Worm (Caenorhabditis elegans) whole organism, midembryonic: ENCODE measurements around the gene Y41C4A.6.

Experiments
- T22C8.4 ChIP-seq: fragments of 200-800 bp; sonication (Bioruptor generic); IDR thresholded peaks from 2 replicates; pipeline ENCODE4 v1.3.6; 2022; ENCODE audit warnings: missing genetic modification characterization, missing compliant biosample characterization
- cog-1 ChIP-seq: sonication (generic microtip); optimal IDR thresholded peaks from 2 replicates; lab custom pipeline; 2016; ENCODE audit warnings: missing genetic modification characterization, missing compliant biosample characterization
- flt-1 ChIP-seq: fragments of 200-800 bp; sonication (Bioruptor generic); IDR thresholded peaks from 2 replicates; pipeline ENCODE4 v1.3.6; 2022; ENCODE audit warnings: missing genetic modification characterization, missing compliant biosample characterization
- klf-2 ChIP-seq: fragments of 200-800 bp; sonication (Bioruptor generic); conservative IDR thresholded peaks from 2 replicates; pipeline ENCODE4 v1.3.6; 2022; ENCODE audit warnings: missing genetic modification reagents, missing genetic modification characterization, missing compliant biosample characterization
- med-1 ChIP-seq: sonication (generic microtip); optimal IDR thresholded peaks from 2 replicates; lab custom pipeline; 2017; ENCODE audit warnings: missing genetic modification characterization, mild to moderate bottlenecking, missing compliant biosample characterization, antibody characterized with exemption, missing genetic modification reagents; ENCODE audit not compliant: insufficient read depth
- ref-1 ChIP-seq: fragments of 200-800 bp; sonication (Bioruptor generic); conservative IDR thresholded peaks from 2 replicates; pipeline ENCODE4 v1.3.6; 2022; ENCODE audit warnings: missing genetic modification reagents, missing genetic modification characterization, missing compliant biosample characterization
- tab-1 ChIP-seq: fragments of 200-800 bp; sonication (Bioruptor generic); IDR thresholded peaks from 2 replicates; pipeline ENCODE4 v1.3.6; 2022; ENCODE audit warnings: missing genetic modification characterization, missing compliant biosample characterization
- ztf-23 ChIP-seq: fragments of 200-800 bp; sonication (Bioruptor generic); IDR thresholded peaks from 2 replicates; pipeline ENCODE4 v1.3.6; 2022; ENCODE audit warnings: missing genetic modification reagents, missing genetic modification characterization, missing compliant biosample characterization
- ztf-29 ChIP-seq: fragments of 200-800 bp; sonication (Bioruptor generic); IDR thresholded peaks from 2 replicates; pipeline ENCODE4 v1.3.6; 2022; ENCODE audit warnings: missing genetic modification reagents, missing genetic modification characterization, missing compliant biosample characterization

Y41C4A.6 gene

DNA sequence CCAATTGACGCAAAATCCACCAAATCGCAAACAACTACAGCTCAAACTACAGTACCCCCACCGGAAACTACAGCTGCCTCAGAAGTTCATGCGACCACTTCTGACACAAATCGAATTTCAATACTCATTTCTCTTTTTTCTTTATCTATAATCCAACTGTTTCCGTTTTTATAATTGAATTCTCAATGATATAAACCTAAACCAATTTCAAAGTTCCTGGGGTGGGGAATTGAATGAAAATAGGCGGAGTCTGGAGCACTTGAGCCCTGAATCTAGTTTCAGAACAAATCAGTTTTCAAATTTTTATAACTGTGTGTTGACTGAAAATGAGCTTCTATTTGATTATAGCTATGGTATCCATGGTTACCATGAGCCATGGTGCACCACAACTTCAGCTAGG lies at the start of gene Y41C4A.6:
Y41C4A.6 (plus strand) TSS at position 301 of the 400 bp plus-strand sequence.
- TF ChIP-seq ztf-23 (GFP tag; lab: Robert Waterston, UW) (no peak), cog-1 (tag; lab: Kevin White, UChicago) (no peak), flt-1 (GFP tag; lab: Robert Waterston, UW) (no peak), ref-1 (no peak), tab-1 (GFP tag; lab: Robert Waterston, UW) (no peak), klf-2 (no peak), med-1 (GFP tag; lab: Kevin White, UChicago) (no peak), T22C8.4 (GFP tag; lab: Robert Waterston, UW) (no peak), ztf-29 (GFP tag; lab: Robert Waterston, UW) (no peak)

DNA sequence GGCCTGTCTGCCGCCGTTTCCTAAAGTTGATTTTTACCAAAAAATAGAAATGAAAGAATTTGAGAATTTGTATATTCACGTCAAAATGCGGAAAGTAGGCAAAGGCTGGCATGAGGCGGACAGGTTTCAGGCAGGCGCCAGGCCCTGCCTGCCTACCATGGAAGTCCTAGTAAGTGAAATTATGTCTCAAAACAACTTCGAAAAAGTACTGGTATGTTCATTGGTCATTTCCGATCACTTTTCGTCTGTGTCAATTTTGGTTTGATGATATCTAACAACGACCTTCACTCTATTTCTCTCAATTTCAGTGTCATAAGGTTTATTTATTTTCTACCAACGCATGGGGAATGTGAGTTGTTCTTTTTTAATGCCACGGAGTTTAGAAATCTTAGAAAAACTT lies 46.2 kb upstream of the Y41C4A.6 start, which contains the start of gene faah-6:
faah-6 (plus strand) TSS at position 301 of the 400 bp plus-strand sequence.
- TF ChIP-seq tab-1 (GFP tag; lab: Robert Waterston, UW) = no peak
- TF ChIP-seq med-1 (GFP tag; lab: Kevin White, UChicago) = no peak

DNA sequence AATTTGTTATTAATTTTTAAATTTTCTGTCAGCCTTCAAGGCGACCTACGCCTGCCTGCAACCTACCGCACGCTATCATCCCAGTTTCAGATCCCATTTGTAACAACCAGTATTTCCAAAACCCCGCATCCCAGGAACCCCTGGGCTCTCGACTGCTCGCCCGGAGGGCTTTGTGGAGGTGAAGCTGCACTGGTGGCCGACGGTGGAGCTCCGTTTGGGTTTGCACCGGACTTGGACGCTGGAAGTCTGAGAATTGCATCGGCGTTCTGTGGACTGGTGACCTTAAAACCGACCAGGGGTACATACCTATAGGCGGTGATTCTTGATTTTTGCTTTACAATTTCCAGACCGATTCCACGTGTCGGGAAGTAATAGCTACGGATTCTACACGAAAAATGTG lies 44.9 kb upstream of the Y41C4A.6 start:
- no peak for TF ChIP-seq tab-1 (GFP tag; lab: Robert Waterston, UW)
- no peak for TF ChIP-seq ztf-29 (GFP tag; lab: Robert Waterston, UW)
- TF ChIP-seq ztf-23 (GFP tag; lab: Robert Waterston, UW) = no peak
- no peak for TF ChIP-seq cog-1 (tag; lab: Kevin White, UChicago)
- no peak for TF ChIP-seq klf-2

DNA sequence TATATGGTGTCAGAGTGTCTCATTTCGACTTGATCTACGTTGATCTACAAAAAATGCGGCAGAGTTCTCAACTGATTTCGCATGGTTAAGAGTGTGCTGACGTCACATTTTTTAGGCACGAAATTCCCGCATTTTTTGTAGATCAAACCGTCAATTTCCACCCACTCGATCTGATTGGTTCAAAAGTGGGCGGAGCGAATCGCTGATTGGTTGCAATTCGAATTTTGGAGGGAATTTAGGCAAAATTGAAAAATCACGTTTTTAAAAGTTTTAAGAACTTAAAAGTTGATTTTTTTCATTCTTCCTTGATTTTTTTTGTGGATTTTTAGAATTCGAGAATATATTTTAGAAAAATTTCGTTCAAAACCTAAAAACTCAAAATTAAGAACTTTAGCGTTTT lies 40.0 kb upstream of the Y41C4A.6 start:
- no peak for TF ChIP-seq klf-2
- no peak for TF ChIP-seq ztf-29 (GFP tag; lab: Robert Waterston, UW)
- no peak for TF ChIP-seq T22C8.4 (GFP tag; lab: Robert Waterston, UW)
- TF ChIP-seq tab-1 (GFP tag; lab: Robert Waterston, UW) = no peak
- no peak for TF ChIP-seq cog-1 (tag; lab: Kevin White, UChicago)
- no peak for TF ChIP-seq ztf-23 (GFP tag; lab: Robert Waterston, UW)
- TF ChIP-seq med-1 (GFP tag; lab: Kevin White, UChicago) = no peak
- TF ChIP-seq flt-1 (GFP tag; lab: Robert Waterston, UW) = no peak
- TF ChIP-seq ref-1 = no peak

DNA sequence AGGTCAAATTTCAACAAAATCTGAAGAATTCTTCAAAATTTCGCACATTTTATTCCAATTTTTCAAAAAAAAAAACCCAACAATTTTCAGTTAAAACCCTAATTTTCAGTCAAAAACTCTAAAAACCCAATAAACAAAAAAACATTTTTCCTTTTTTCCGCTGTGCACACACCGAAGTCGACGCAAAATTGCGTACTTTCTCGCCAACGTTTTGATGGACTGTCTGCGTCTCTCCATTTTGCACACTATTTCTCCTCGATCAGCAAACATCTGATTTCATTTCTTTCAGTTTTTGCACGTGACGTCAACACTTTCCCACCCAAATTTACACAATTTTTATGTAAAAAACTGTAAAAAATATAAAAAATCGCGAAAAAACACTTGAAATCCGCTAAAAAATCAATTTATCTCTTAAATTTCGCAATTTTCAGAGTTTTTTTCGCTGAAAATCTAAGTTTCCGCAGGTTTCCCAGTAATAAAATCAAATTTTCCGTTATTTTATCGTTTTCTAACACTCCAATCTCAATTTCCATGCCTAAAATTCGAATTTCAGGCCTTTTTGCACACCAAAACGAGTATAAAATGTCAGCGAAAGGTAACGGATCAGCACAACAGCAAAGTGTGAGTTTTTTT lies 39.1 kb upstream of the Y41C4A.6 start, which contains the start of gene crh-1:
crh-1 (plus strand) TSS at position 583 of the 633 bp plus-strand sequence.
- TF ChIP-seq ref-1 (no peak), tab-1 (GFP tag; lab: Robert Waterston, UW) (no peak), flt-1 (GFP tag; lab: Robert Waterston, UW) (no peak), cog-1 (tag; lab: Kevin White, UChicago) (peak; percentile 2), T22C8.4 (GFP tag; lab: Robert Waterston, UW) (no peak), ztf-29 (GFP tag; lab: Robert Waterston, UW) (no peak), ztf-23 (GFP tag; lab: Robert Waterston, UW) (no peak)

DNA sequence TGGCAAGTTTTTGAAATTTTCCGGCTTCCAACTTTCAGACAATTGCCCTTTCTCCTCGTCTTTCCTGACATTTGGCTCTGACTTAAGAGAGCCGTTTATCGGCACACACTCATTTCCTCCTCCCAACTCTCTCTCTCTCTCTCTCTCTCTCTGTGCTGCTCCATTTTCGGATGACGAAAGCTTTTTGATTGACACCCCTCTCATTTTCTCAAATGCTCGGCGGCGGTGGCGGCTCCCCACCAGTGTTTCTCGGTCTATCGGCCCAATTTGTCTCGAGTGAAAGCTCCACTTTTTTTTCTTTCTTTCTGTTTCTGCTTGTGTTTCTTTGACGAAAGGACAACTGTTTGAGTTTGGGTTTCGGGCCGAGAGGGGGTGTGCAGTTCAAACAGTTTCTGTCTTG lies 36.6 kb upstream of the Y41C4A.6 start:
- no peak for TF ChIP-seq T22C8.4 (GFP tag; lab: Robert Waterston, UW)
- no peak for TF ChIP-seq ztf-29 (GFP tag; lab: Robert Waterston, UW)
- TF ChIP-seq klf-2 = no peak
- TF ChIP-seq flt-1 (GFP tag; lab: Robert Waterston, UW) = no peak
- no peak for TF ChIP-seq tab-1 (GFP tag; lab: Robert Waterston, UW)
- TF ChIP-seq med-1 (GFP tag; lab: Kevin White, UChicago) = no peak
- no peak for TF ChIP-seq cog-1 (tag; lab: Kevin White, UChicago)
- no peak for TF ChIP-seq ztf-23 (GFP tag; lab: Robert Waterston, UW)
- no peak for TF ChIP-seq ref-1

DNA sequence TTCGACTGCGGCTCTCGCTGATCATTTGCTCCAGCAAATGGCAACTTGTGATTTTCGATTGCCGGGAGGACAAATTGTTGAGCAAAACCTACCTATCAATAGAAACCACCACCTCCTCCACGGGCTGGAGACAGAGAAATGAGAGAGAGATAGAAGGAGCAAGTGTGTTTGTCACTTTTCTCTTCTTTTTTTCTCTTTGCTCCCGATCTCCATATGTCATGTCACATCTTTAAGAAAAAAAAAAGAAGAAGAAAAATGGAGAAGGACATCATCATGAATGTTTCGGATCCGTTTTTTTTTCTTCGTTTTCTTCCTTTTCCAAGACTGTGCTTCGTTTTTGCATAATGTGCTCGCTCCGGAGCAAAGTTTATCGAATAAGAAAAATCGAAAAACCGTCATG lies 35.6 kb upstream of the Y41C4A.6 start:
- TF ChIP-seq klf-2 (no peak), T22C8.4 (GFP tag; lab: Robert Waterston, UW) (no peak), ztf-29 (GFP tag; lab: Robert Waterston, UW) (no peak), cog-1 (tag; lab: Kevin White, UChicago) (no peak), ref-1 (no peak), tab-1 (GFP tag; lab: Robert Waterston, UW) (no peak), ztf-23 (GFP tag; lab: Robert Waterston, UW) (no peak), flt-1 (GFP tag; lab: Robert Waterston, UW) (no peak), med-1 (GFP tag; lab: Kevin White, UChicago) (no peak)

DNA sequence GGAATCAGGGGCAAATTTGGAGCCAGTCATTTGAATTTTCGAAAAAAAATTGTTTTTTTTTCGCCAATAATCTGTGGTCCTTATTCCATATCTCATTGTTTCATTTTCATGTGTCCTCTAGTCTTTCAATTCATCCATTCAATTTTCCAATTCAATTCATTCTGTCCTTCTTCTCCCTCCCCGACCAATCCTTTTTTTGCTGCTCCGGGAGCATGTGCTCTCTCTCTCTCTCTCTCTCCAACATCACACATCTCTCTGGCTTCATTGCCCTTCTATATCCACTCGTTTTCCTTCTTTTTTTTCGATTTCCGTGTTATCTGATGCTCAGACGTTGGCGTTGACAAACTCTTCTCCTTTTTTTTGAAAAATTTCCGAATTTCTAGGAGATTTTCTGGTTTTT lies 33.0 kb upstream of the Y41C4A.6 start:
- TF ChIP-seq flt-1 (GFP tag; lab: Robert Waterston, UW) (no peak), klf-2 (no peak), ztf-29 (GFP tag; lab: Robert Waterston, UW) (no peak), ztf-23 (GFP tag; lab: Robert Waterston, UW) (no peak), cog-1 (tag; lab: Kevin White, UChicago) (no peak), med-1 (GFP tag; lab: Kevin White, UChicago) (no peak), ref-1 (no peak), tab-1 (GFP tag; lab: Robert Waterston, UW) (no peak), T22C8.4 (GFP tag; lab: Robert Waterston, UW) (no peak)

DNA sequence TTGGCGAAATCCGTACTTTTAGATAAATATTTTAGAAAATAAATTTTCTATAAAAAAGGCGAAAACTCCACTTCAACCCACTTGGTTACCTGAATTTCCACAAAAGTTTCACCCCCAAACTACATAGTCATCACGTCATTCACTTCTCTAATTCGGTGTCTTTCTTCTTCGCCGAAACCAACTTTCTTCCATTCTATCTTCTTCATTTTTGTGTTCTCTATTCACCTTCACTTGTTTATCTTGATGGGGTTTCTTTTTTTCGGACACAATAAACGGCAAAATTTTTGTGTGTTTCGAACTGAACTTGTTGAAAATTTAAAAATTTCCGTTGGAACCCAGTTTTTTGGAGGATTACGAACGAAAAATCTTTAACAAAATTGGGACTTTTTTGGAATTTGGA lies 29.6 kb upstream of the Y41C4A.6 start:
- TF ChIP-seq ref-1 (no peak), tab-1 (GFP tag; lab: Robert Waterston, UW) (no peak), cog-1 (tag; lab: Kevin White, UChicago) (no peak), T22C8.4 (GFP tag; lab: Robert Waterston, UW) (no peak), klf-2 (no peak), med-1 (GFP tag; lab: Kevin White, UChicago) (no peak), ztf-29 (GFP tag; lab: Robert Waterston, UW) (no peak), ztf-23 (GFP tag; lab: Robert Waterston, UW) (no peak), flt-1 (GFP tag; lab: Robert Waterston, UW) (no peak)
